Worm (Caenorhabditis elegans) whole organism, midembryonic: Measurements from ENCODE around the gene acr-14.

ENCODE experiments used
- cog-1 ChIP-seq: sonication (generic microtip); optimal IDR thresholded peaks from 2 replicates; lab custom pipeline; 2016; ENCODE audit warnings: missing genetic modification characterization, missing compliant biosample characterization
- flt-1 ChIP-seq: fragments of 200-800 bp; sonication (Bioruptor generic); IDR thresholded peaks from 2 replicates; pipeline ENCODE4 v1.3.6; 2022; ENCODE audit warnings: missing genetic modification characterization, missing compliant biosample characterization
- klf-2 ChIP-seq: fragments of 200-800 bp; sonication (Bioruptor generic); conservative IDR thresholded peaks from 2 replicates; pipeline ENCODE4 v1.3.6; 2022; ENCODE audit warnings: missing genetic modification reagents, missing genetic modification characterization, missing compliant biosample characterization
- med-1 ChIP-seq: sonication (generic microtip); optimal IDR thresholded peaks from 2 replicates; lab custom pipeline; 2017; ENCODE audit warnings: missing genetic modification characterization, mild to moderate bottlenecking, missing compliant biosample characterization, antibody characterized with exemption, missing genetic modification reagents; ENCODE audit not compliant: insufficient read depth
- tab-1 ChIP-seq: fragments of 200-800 bp; sonication (Bioruptor generic); IDR thresholded peaks from 2 replicates; pipeline ENCODE4 v1.3.6; 2022; ENCODE audit warnings: missing genetic modification characterization, missing compliant biosample characterization
- ztf-23 ChIP-seq: fragments of 200-800 bp; sonication (Bioruptor generic); IDR thresholded peaks from 2 replicates; pipeline ENCODE4 v1.3.6; 2022; ENCODE audit warnings: missing genetic modification reagents, missing genetic modification characterization, missing compliant biosample characterization

- no peak for TF ChIP-seq med-1
- TF ChIP-seq flt-1 (GFP tag; lab: Robert Waterston, UW), result no peak
- TF ChIP-seq klf-2, result no peak
- TF ChIP-seq tab-1, result no peak
- no peak for TF ChIP-seq ztf-23 (GFP tag; lab: Robert Waterston, UW)
- no peak for TF ChIP-seq cog-1 (tag; lab: Kevin White, UChicago)
Measured at ce11 chrII:8136818-8137217, 40.2 kb downstream of the acr-14 start, which contains the start of gene ctns-1.
